Fruit fly (Drosophila melanogaster): Measurements from ENCODE around the gene CG1571.

The CG1571 gene

dm6 chrX:8092075-8092682, 16.5 kb downstream of the CG1571 start (continued):
- TF ChIP-seq CG11695 (GFP tag; IDR thresholded peaks at IDR 0.05) (peak; percentile 94), CG17361 (GFP tag; IDR thresholded peaks at IDR 0.05) (peak; percentile 97), Rx (GFP tag; IDR thresholded peaks at IDR 0.05) (peak; percentile 84), fu2 (GFP tag; optimal IDR thresholded peaks at IDR 0.05) (peak; percentile 68), ase (GFP tag; IDR thresholded peaks at IDR 0.05) (peak; percentile 87), Elba2 (GFP tag; optimal IDR thresholded peaks at IDR 0.05) (no peak), CG2712 (tag; optimal IDR thresholded peaks at IDR 0.05) (peak; percentile 97), Lhr (GFP tag; optimal IDR thresholded peaks at IDR 0.05) (peak; percentile 80), Usf (GFP tag; optimal IDR thresholded peaks at IDR 0.05) (peak; percentile 79), mld (GFP tag; IDR thresholded peaks at IDR 0.05; ENCODE audit: partially characterized antibody) (no peak), peb (GFP tag; IDR thresholded peaks at IDR 0.05) (peak; percentile 90), Ets65A (GFP tag) (peak; percentile 69), CG4360 (GFP tag; IDR thresholded peaks at IDR 0.05) (peak; percentile 42; the same call in 1 of the 2 replicates), Hr78 (GFP tag; optimal IDR thresholded peaks at IDR 0.05) (peak in 1 of 2 experiments; percentile 77), sug (tag; optimal IDR thresholded peaks at IDR 0.05) (peak; percentile 99), pum (GFP tag; optimal IDR thresholded peaks at IDR 0.05) (peak; percentile 71), Hmx (GFP tag; optimal IDR thresholded peaks at IDR 0.05) (peak; percentile 67), CG11085 (GFP tag; IDR thresholded peaks at IDR 0.05) (peak; percentile 73), CG10462 (GFP tag; optimal IDR thresholded peaks at IDR 0.05) (peak; percentile 90), HLH54F (GFP tag; optimal IDR thresholded peaks at IDR 0.05) (peak; percentile 72), Asciz (GFP tag; optimal IDR thresholded peaks at IDR 0.05) (peak; percentile 94), knrl (GFP tag; IDR thresholded peaks at IDR 0.05; ENCODE audit: partially characterized antibody) (no peak), CG12071 (GFP tag; optimal IDR thresholded peaks at IDR 0.05) (peak; percentile 81), CG6654 (GFP tag; optimal IDR thresholded peaks at IDR 0.05) (peak; percentile 83), crol (GFP tag; IDR thresholded peaks at IDR 0.05) (peak; percentile 95), Drgx (GFP tag; IDR thresholded peaks at IDR 0.05) (peak; percentile 94), emc (GFP tag; optimal IDR thresholded peaks at IDR 0.05) (peak; percentile 60), CG18764 (GFP tag; optimal IDR thresholded peaks at IDR 0.05) (peak; percentile 86), zfh1 (GFP tag; IDR thresholded peaks at IDR 0.05) (peak; percentile 88; the same call in 2 of the 3 replicates), CG15269 (tag; optimal IDR thresholded peaks at IDR 0.05) (peak; percentile 97), CG6272 (GFP tag; IDR thresholded peaks at IDR 0.05) (peak; percentile 90), CG30403 (GFP tag; optimal IDR thresholded peaks at IDR 0.05) (peak; percentile 95), Xrp1 (GFP tag; IDR thresholded peaks at IDR 0.05) (peak; percentile 93), ssp (GFP tag; IDR thresholded peaks at IDR 0.05) (peak; percentile 82), CG12942 (GFP tag; optimal IDR thresholded peaks at IDR 0.05) (peak; percentile 92), CG2889 (GFP tag; IDR thresholded peaks at IDR 0.05) (peak; percentile 82), Sin3A (optimal IDR thresholded peaks at IDR 0.05) (no peak), jumu (GFP tag; optimal IDR thresholded peaks at IDR 0.05) (peak; percentile 76), gsb-n (tag; optimal IDR thresholded peaks at IDR 0.05) (peak; percentile 92), ken (GFP tag; IDR thresholded peaks at IDR 0.05) (peak; percentile 82), C15 (GFP tag; IDR thresholded peaks at IDR 0.05) (peak; percentile 69), CG18599 (GFP tag; optimal IDR thresholded peaks at IDR 0.05) (peak; percentile 97), Taf1 (GFP tag; IDR thresholded peaks at IDR 0.05) (peak; percentile 88), CG10543 (GFP tag; optimal IDR thresholded peaks at IDR 0.05) (peak; percentile 97), Doc2 (GFP tag; IDR thresholded peaks at IDR 0.05) (peak; percentile 75), CG5953 (GFP tag; IDR thresholded peaks at IDR 0.05) (peak; percentile 76), crc (GFP tag; optimal IDR thresholded peaks at IDR 0.05) (peak; percentile 56), danr (GFP tag; IDR thresholded peaks at IDR 0.05) (peak; percentile 87), CG33557 (GFP tag; optimal IDR thresholded peaks at IDR 0.05) (peak; percentile 91), nerfin-1 (tag; optimal IDR thresholded peaks at IDR 0.05) (peak; percentile 94), CG10366 (GFP tag; IDR thresholded peaks at IDR 0.05) (peak; percentile 90)
